Worm (Caenorhabditis elegans): ENCODE data around the gene rpap-2.

The rpap-2 gene

DNA sequence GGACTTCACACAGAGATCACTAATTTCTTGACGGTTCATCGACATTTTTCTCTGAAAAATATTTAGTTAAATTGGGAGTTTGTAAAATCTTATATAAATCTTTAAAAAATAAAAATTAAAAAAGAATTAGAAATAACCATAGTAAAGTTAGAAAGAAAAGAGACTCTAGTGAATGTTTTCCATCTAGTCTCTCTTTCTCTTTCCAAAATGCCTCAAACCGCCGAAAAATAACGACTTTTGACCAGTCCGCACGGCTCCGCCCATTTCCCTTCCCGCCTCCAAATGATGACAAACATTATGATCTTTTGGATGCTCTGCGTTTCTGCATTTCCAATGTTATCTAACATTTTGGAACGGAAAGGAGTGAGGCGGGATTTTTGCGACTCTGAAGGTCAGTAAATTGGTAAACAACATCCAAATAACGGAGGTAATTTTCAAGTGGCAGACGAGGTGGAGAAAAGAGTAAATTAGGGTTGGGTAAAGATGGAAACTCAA lies 44.5 kb upstream of the rpap-2 start, which contains the start of gene glb-1:
TSS of gene glb-1 (minus strand) at position 51 of the 495 bp plus-strand sequence.
- TF ChIP-seq aha-1 (tag) (peak; percentile 29), daf-19 (GFP tag; conservative IDR thresholded peaks at IDR 0.05) (no peak)

DNA sequence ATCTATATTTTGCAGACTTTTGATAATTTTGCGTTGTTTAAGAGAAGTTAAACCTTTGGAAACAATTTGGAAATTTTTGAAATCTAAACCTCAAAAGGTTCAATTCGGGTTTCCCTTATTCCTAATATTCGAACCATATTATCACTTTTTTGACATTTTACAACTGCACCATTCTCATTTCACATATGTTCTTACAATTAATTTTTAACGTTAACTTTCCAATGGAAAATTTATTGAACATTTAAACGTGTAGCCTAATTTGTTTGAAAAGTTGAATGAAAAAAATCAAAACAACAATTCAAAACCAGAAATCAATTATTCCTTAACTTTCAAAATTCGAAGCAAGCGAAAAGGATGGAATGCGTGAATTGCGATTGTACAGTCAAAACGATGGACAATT lies 43.8 kb upstream of the rpap-2 start, which contains the start of gene ZK637.12:
TSS of gene ZK637.12 (plus strand) at position 301 of the 400 bp plus-strand sequence.
- TF ChIP-seq nhr-237 (tag; optimal IDR thresholded peaks at IDR 0.05) (no peak), arid-1 (GFP tag; conservative IDR thresholded peaks at IDR 0.05) (no peak), lin-39 (tag; optimal IDR thresholded peaks at IDR 0.05) (no peak), nhr-6 (tag; optimal IDR thresholded peaks at IDR 0.05) (no peak), Y105C5A.15 (GFP tag; IDR thresholded peaks at IDR 0.05) (no peak), daf-8 (GFP tag; IDR thresholded peaks at IDR 0.05) (no peak), nhr-10 (tag; optimal IDR thresholded peaks at IDR 0.05) (no peak), ZK337.2 (GFP tag; IDR thresholded peaks at IDR 0.05) (no peak), mep-1 (tag; optimal IDR thresholded peaks at IDR 0.05) (no peak), F44E2.7 (GFP tag; IDR thresholded peaks at IDR 0.05) (no peak), pqm-1 (tag; optimal IDR thresholded peaks at IDR 0.05) (no peak), ceh-20 (GFP tag; IDR thresholded peaks at IDR 0.05) (no peak), fkh-10 (GFP tag; optimal IDR thresholded peaks at IDR 0.05) (no peak)

DNA sequence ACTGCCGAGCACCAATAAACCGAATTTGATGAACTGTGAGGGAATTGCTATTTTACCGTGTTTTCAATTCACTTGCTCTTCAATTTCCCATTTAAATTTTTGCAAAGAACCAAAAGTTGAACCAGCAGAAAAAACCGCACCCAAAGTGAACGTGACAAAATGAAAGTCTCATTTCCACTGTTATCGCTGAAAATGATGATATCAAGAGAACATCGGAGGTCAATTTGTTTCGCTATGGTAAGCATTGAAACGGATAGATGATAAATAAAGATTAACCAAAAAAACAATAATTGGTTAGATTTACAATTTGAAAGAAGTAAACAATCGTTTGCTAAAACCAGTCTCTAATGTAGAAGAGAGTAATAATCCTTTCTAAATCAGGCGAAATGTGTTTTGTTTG lies 42.2 kb upstream of the rpap-2 start:
- TF ChIP-seq nhr-28 (tag; optimal IDR thresholded peaks at IDR 0.05), result peak; percentile 47
- peak in 1 of 2 experiments; percentile 87 for TF ChIP-seq hif-1 (tag; optimal IDR thresholded peaks at IDR 0.05)
- no peak for TF ChIP-seq ztf-11 (tag; optimal IDR thresholded peaks at IDR 0.05)
- peak; percentile 60 for TF ChIP-seq dmd-6 (GFP tag; IDR thresholded peaks at IDR 0.05)
- no peak for TF ChIP-seq daf-8 (GFP tag; IDR thresholded peaks at IDR 0.05)
- no peak for TF ChIP-seq lir-3 (tag; optimal IDR thresholded peaks at IDR 0.05)
- TF ChIP-seq Y5F2A.4 (GFP tag; optimal IDR thresholded peaks at IDR 0.05), result no peak
- TF ChIP-seq aha-1 (tag), result peak; percentile 49

DNA sequence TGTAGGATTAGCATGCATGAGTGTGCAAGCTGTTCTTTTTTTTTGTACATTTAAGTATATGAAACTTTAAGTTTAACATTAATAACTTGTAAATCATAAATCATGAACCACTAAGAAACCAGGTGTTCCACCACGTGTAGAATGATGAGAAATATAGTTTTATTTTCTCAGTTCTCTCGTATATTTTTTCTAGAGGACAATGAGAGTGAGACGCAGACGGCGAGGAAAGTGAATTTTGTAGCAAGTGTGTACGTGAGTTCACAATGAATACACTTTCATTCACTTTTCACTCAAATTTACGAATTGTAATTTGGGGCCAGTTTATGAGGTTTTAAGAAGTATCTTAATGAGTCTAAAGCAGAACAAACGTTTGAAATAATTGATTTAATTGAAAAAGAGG lies 41.3 kb upstream of the rpap-2 start:
- TF ChIP-seq mxl-2 (GFP tag; conservative IDR thresholded peaks at IDR 0.05) (no peak), fkh-10 (GFP tag; optimal IDR thresholded peaks at IDR 0.05) (no peak), ZK337.2 (GFP tag; IDR thresholded peaks at IDR 0.05) (no peak), ztf-7 (tag; optimal IDR thresholded peaks at IDR 0.05) (no peak), aha-1 (tag) (peak; percentile 43), T20F7.1 (GFP tag; optimal IDR thresholded peaks at IDR 0.05) (no peak), dpl-1 (GFP tag; optimal IDR thresholded peaks at IDR 0.05) (no peak), vab-7 (GFP tag; IDR thresholded peaks at IDR 0.05) (no peak), lsy-2 (tag; optimal IDR thresholded peaks at IDR 0.05) (peak in 1 of 2 experiments; percentile 18), snpc-1.2 (GFP tag; IDR thresholded peaks at IDR 0.05) (no peak), madf-9 (GFP tag; conservative IDR thresholded peaks at IDR 0.05) (no peak), nhr-111 (GFP tag; optimal IDR thresholded peaks at IDR 0.05) (no peak), hlh-30 (tag; optimal IDR thresholded peaks at IDR 0.05; ENCODE audit: insufficient read depth) (peak; percentile 35), ceh-20 (GFP tag; IDR thresholded peaks at IDR 0.05) (no peak), unc-39 (tag; optimal IDR thresholded peaks at IDR 0.05) (no peak), T26A8.4 (GFP tag; IDR thresholded peaks at IDR 0.05) (no peak), lir-3 (tag; optimal IDR thresholded peaks at IDR 0.05) (no peak), mxl-3 (GFP tag; optimal IDR thresholded peaks at IDR 0.05) (peak; percentile 69), mdt-29 (GFP tag; IDR thresholded peaks at IDR 0.05) (no peak), F37D6.2 (tag; optimal IDR thresholded peaks at IDR 0.05) (no peak), nhr-11 (tag; optimal IDR thresholded peaks at IDR 0.05) (no peak), zip-2 (tag; optimal IDR thresholded peaks at IDR 0.05) (no peak), mdl-1 (tag; optimal IDR thresholded peaks at IDR 0.05) (peak in 1 of 2 experiments; percentile 72), nhr-28 (tag; optimal IDR thresholded peaks at IDR 0.05) (peak; percentile 99), nhr-77 (tag; optimal IDR thresholded peaks at IDR 0.05) (peak; percentile 23), Y5F2A.4 (GFP tag; optimal IDR thresholded peaks at IDR 0.05) (no peak), mep-1 (tag; optimal IDR thresholded peaks at IDR 0.05) (peak; percentile 45), hif-1 (tag; optimal IDR thresholded peaks at IDR 0.05) (peak in 1 of 2 experiments; percentile 90), ceh-62 (tag; optimal IDR thresholded peaks at IDR 0.05) (no peak), lin-15B (tag; optimal IDR thresholded peaks at IDR 0.05) (no peak), ceh-82 (tag; optimal IDR thresholded peaks at IDR 0.05) (no peak)
